Worm (Caenorhabditis elegans) whole organism, L1 larva: ENCODE results near the gene F18A11.3.
"Not testable (repeated sequence)": the region's sequence is repeated elsewhere in the genome, so short reads cannot be mapped to it uniquely, and the experiment has no call there.

Experiments
- C34B4.2 ChIP-seq: sonication (generic microtip); optimal IDR thresholded peaks from 2 replicates; lab custom pipeline; 2017; ENCODE audit warnings: mild to moderate bottlenecking, missing genetic modification characterization, missing compliant biosample characterization
- lin-15B ChIP-seq: fragments of 150-350 bp; sonication (generic microtip); optimal IDR thresholded peaks from 3 replicates; lab custom pipeline; 2014; ENCODE audit warnings: missing biosample characterization, missing genetic modification characterization
- lin-39 ChIP-seq: fragments of 150-350 bp; optimal IDR thresholded peaks from 2 replicates; lab custom pipeline; 2014; ENCODE audit warnings: missing biosample characterization, missing genetic modification reagents, missing genetic modification characterization
- mdl-1 ChIP-seq, 2 experiments: fragments of 150-350 bp; optimal IDR thresholded peaks; 2 replicates each; lab custom pipeline; 2014 to 2017; ENCODE audit warnings: missing biosample characterization in 2 of 2, missing genetic modification characterization in 2 of 2, inconsistent platforms in 1 of 2
- nhr-11 ChIP-seq: fragments of 150-350 bp; optimal IDR thresholded peaks from 2 replicates; lab custom pipeline; 2014; ENCODE audit warnings: missing biosample characterization, missing genetic modification characterization

DNA sequence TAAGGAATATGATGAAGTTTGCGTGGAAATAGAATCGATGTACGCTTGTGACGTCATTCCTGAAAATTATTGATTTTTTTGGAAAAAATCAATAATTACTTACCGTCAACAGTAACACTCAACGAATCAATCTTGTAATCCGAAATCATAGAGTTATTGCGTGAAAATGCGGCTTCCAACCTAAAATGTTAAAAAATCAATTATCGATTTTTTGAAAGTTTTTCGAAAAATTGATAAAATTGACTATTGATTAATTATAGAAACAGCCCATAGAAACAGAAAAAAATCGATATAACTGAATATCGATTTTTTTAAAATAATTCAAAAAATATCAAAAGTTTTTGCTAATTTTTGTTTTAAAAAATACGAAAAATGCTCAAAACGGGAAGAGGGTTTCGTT, 10.5 kb upstream of the F18A11.3 start, which contains the start of gene F42G4.7:
- TF ChIP-seq mdl-1 (tag; optimal IDR thresholded peaks at IDR 0.05; lab: Kevin White, UChicago); lin-39 (tag; lab: Kevin White, UChicago); C34B4.2 (tag; lab: Kevin White, UChicago); nhr-11 (tag; lab: Kevin White, UChicago); lin-15B (tag; lab: Kevin White, UChicago): not testable (repeated sequence)
